Worm (Caenorhabditis elegans) whole organism, L2 larva: ENCODE measurements around the gene sun-1.

Source experiments
- R02D3.7 ChIP-seq: fragments of 150-350 bp; optimal IDR thresholded peaks from 2 replicates; lab custom pipeline; 2014; ENCODE audit warnings: missing biosample characterization, missing genetic modification characterization
- ceh-82 ChIP-seq: fragments of 150-350 bp; optimal IDR thresholded peaks from 2 replicates; lab custom pipeline; 2014; ENCODE audit warnings: missing biosample characterization, missing genetic modification characterization
- fos-1 ChIP-seq: fragments of 150-350 bp; optimal IDR thresholded peaks from 2 replicates; lab custom pipeline; 2014; ENCODE audit warnings: missing biosample characterization, missing genetic modification characterization
- mab-5 ChIP-seq: fragments of 150-350 bp; optimal IDR thresholded peaks from 2 replicates; lab custom pipeline; 2014; ENCODE audit warnings: missing biosample characterization, missing genetic modification characterization
- nhr-11 ChIP-seq: fragments of 150-350 bp; optimal IDR thresholded peaks from 2 replicates; lab custom pipeline; 2014; ENCODE audit warnings: missing biosample characterization, missing genetic modification characterization
- nhr-23 ChIP-seq: fragments of 150-350 bp; optimal IDR thresholded peaks from 2 replicates; lab custom pipeline; 2014; ENCODE audit warnings: missing biosample characterization, missing genetic modification reagents, missing genetic modification characterization
- nhr-25 ChIP-seq: fragments of 150-350 bp; sonication (generic microtip); optimal IDR thresholded peaks from 3 replicates; lab custom pipeline; 2014; ENCODE audit warnings: missing biosample characterization, missing genetic modification characterization

DNA sequence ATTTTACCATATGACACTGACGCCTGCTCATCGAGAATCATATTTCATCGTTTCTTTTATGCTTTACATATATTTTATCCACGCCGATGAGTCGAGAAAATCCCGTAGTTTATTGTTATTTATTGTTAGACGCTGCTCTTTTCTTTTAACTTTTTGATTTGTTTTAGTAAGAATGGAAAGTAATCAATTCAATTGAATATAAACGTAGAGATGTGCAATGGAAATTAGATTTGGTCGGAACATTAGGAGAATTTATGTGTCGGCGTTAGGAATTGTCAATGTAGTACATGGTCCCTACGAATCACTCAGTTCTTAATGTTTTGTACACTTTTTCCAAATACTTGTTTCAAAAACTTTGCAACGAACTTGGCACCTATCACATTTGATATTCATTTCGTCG, 28.1 kb downstream of the sun-1 start:
- TF ChIP-seq nhr-11 (tag; lab: Kevin White, UChicago): no peak
- no peak for TF ChIP-seq fos-1 (tag; lab: Kevin White, UChicago)
- TF ChIP-seq nhr-25 (tag; lab: Kevin White, UChicago): no peak
- TF ChIP-seq nhr-23 (tag; lab: Kevin White, UChicago): no peak
- no peak for TF ChIP-seq mab-5 (tag; lab: Kevin White, UChicago)
- no peak for TF ChIP-seq R02D3.7
- no peak for TF ChIP-seq ceh-82 (tag; lab: Kevin White, UChicago)
